Worm (Caenorhabditis elegans) whole organism, L4 larva: ENCODE results near the gene srh-138.
"Not testable (repeated sequence)": the region's sequence is repeated elsewhere in the genome, so short reads cannot be mapped to it uniquely, and the experiment has no call there.

Experiments
- F44E2.7 ChIP-seq: fragments of 200-800 bp; sonication (Bioruptor generic); IDR thresholded peaks from 2 replicates; pipeline ENCODE4 v2.1.2; 2022; ENCODE audit warnings: missing genetic modification characterization, missing compliant biosample characterization
- Y5F2A.4 ChIP-seq: fragments of 200-800 bp; sonication (Bioruptor generic); optimal IDR thresholded peaks from 2 replicates; lab custom pipeline; 2018; ENCODE audit warnings: mild to moderate bottlenecking, missing genetic modification characterization, missing compliant biosample characterization
- arid-1 ChIP-seq: fragments of 200-800 bp; sonication (Bioruptor generic); conservative IDR thresholded peaks from 2 replicates; pipeline ENCODE4 v1.3.6; 2022; ENCODE audit warnings: missing genetic modification reagents, missing genetic modification characterization, missing compliant biosample characterization
- attf-4 ChIP-seq: sonication (generic microtip); optimal IDR thresholded peaks from 3 replicates; lab custom pipeline; 2017; ENCODE audit warnings: missing biosample characterization, missing genetic modification characterization
- ceh-44 ChIP-seq: fragments of 200-800 bp; sonication (Bioruptor generic); IDR thresholded peaks from 2 replicates; pipeline ENCODE4 v1.3.6; 2022; ENCODE audit warnings: missing genetic modification reagents, missing genetic modification characterization, missing compliant biosample characterization
- ceh-82 ChIP-seq: sonication (generic microtip); optimal IDR thresholded peaks from 2 replicates; lab custom pipeline; 2017; ENCODE audit warnings: missing biosample characterization, missing genetic modification characterization
- ces-1 ChIP-seq: fragments of 150-350 bp; sonication (generic microtip); optimal IDR thresholded peaks from 4 replicates; lab custom pipeline; 2014; ENCODE audit warnings: missing biosample characterization, missing genetic modification reagents, missing genetic modification characterization
- daf-19 ChIP-seq: fragments of 200-800 bp; sonication (Bioruptor generic); conservative IDR thresholded peaks from 2 replicates; pipeline ENCODE4 v1.3.6; 2022; ENCODE audit warnings: missing genetic modification characterization, missing compliant biosample characterization
- dmd-6 ChIP-seq: fragments of 200-800 bp; sonication (Bioruptor generic); IDR thresholded peaks from 2 replicates; pipeline ENCODE4 v1.3.6; 2022; ENCODE audit warnings: missing genetic modification reagents, missing genetic modification characterization, missing compliant biosample characterization
- dpl-1 ChIP-seq: fragments of 150-350 bp; optimal IDR thresholded peaks from 2 replicates; lab custom pipeline; 2014; ENCODE audit warnings: missing biosample characterization, missing genetic modification reagents, missing genetic modification characterization
- egl-27 ChIP-seq: sonication (generic microtip); optimal IDR thresholded peaks from 3 replicates; lab custom pipeline; 2017; ENCODE audit warnings: missing biosample characterization, missing genetic modification reagents, missing genetic modification characterization
- fkh-10 ChIP-seq: fragments of 150-350 bp; optimal IDR thresholded peaks from 2 replicates; lab custom pipeline; 2014; ENCODE audit warnings: missing biosample characterization, missing genetic modification reagents, missing genetic modification characterization
- fos-1 ChIP-seq: fragments of 150-350 bp; optimal IDR thresholded peaks from 2 replicates; lab custom pipeline; 2014; ENCODE audit warnings: missing biosample characterization, missing genetic modification characterization
- hlh-30 ChIP-seq: sonication (generic microtip); optimal IDR thresholded peaks from 2 replicates; lab custom pipeline; 2017; ENCODE audit warnings: antibody characterized with exemption, mild to moderate bottlenecking, missing genetic modification characterization, missing compliant biosample characterization; ENCODE audit not compliant: insufficient read depth
- hmg-1.1 ChIP-seq: fragments of 200-800 bp; sonication (Bioruptor generic); IDR thresholded peaks from 2 replicates; pipeline ENCODE4 v1.3.6; 2022; ENCODE audit warnings: missing genetic modification reagents, missing genetic modification characterization, missing compliant biosample characterization
- lin-38 ChIP-seq: fragments of 200-800 bp; sonication (Bioruptor generic); IDR thresholded peaks from 2 replicates; pipeline ENCODE4 v1.3.6; 2022; ENCODE audit warnings: missing genetic modification reagents, missing genetic modification characterization, missing compliant biosample characterization
- lsy-2 ChIP-seq, 2 experiments: fragments of 150-350 bp in 1 of 2; sonication (generic microtip) in 1 of 2; optimal IDR thresholded peaks; 2 replicates each; lab custom pipeline; 2014 to 2017; ENCODE audit warnings: missing biosample characterization in 2 of 2, missing genetic modification characterization in 2 of 2
- madf-9 ChIP-seq: fragments of 200-800 bp; sonication (Bioruptor generic); conservative IDR thresholded peaks from 2 replicates; pipeline ENCODE4 v1.3.6; 2022; ENCODE audit warnings: missing genetic modification reagents, missing genetic modification characterization, missing compliant biosample characterization
- mdt-29 ChIP-seq: fragments of 200-800 bp; sonication (Bioruptor generic); IDR thresholded peaks from 2 replicates; pipeline ENCODE4 v1.3.6; 2022; ENCODE audit warnings: missing genetic modification reagents, missing genetic modification characterization, missing compliant biosample characterization
- mep-1 ChIP-seq: fragments of 150-350 bp; sonication (generic microtip); optimal IDR thresholded peaks from 3 replicates; lab custom pipeline; 2014; ENCODE audit warnings: missing biosample characterization, missing genetic modification characterization
- mes-2 ChIP-seq: sonication (generic microtip); optimal IDR thresholded peaks from 2 replicates; lab custom pipeline; 2016; ENCODE audit warnings: missing genotype, mild to moderate bottlenecking, missing genetic modification characterization, missing compliant biosample characterization; ENCODE audit not compliant: poor library complexity, severe bottlenecking
- mxl-2 ChIP-seq: fragments of 200-800 bp; sonication (Bioruptor generic); conservative IDR thresholded peaks from 2 replicates; pipeline ENCODE4 v1.3.6; 2022; ENCODE audit warnings: missing genetic modification reagents, missing genetic modification characterization, missing compliant biosample characterization
- mxl-3 ChIP-seq: fragments of 200-800 bp; sonication (Bioruptor generic); optimal IDR thresholded peaks from 2 replicates; lab custom pipeline; 2018; ENCODE audit warnings: mild to moderate bottlenecking, missing genetic modification characterization, missing compliant biosample characterization
- nhr-10 ChIP-seq: fragments of 150-350 bp; optimal IDR thresholded peaks from 2 replicates; lab custom pipeline; 2014; ENCODE audit warnings: missing biosample characterization, missing genetic modification characterization
- nhr-237 ChIP-seq: sonication (generic microtip); optimal IDR thresholded peaks from 2 replicates; lab custom pipeline; 2017; ENCODE audit warnings: missing biosample characterization, missing genetic modification characterization
- nhr-28 ChIP-seq: fragments of 150-350 bp; optimal IDR thresholded peaks from 2 replicates; lab custom pipeline; 2014; ENCODE audit warnings: missing biosample characterization, missing genetic modification characterization
- nhr-76 ChIP-seq: fragments of 150-350 bp; optimal IDR thresholded peaks from 2 replicates; lab custom pipeline; 2014; ENCODE audit warnings: missing biosample characterization, missing genetic modification characterization
- nhr-77 ChIP-seq: fragments of 150-350 bp; optimal IDR thresholded peaks from 2 replicates; lab custom pipeline; 2014; ENCODE audit warnings: missing biosample characterization, missing genetic modification characterization
- pha-4 ChIP-seq, 2 experiments: fragments of 150-350 bp in 1 of 2; fragments of 200-800 bp in 1 of 2; sonication (Bioruptor generic) in 1 of 2; IDR thresholded peaks in 1 of 2; optimal IDR thresholded peaks in 1 of 2; 2 replicates each; pipeline versions ENCODE4 v1.3.6 to Lab custom; 2014 to 2022; ENCODE audit warnings: missing genetic modification characterization in 2 of 2, missing genetic modification reagents in 2 of 2, missing biosample characterization in 1 of 2, missing compliant biosample characterization in 1 of 2
- pqm-1 ChIP-seq: sonication (generic microtip); optimal IDR thresholded peaks from 2 replicates; lab custom pipeline; 2017; ENCODE audit warnings: missing biosample characterization, missing genetic modification characterization
- rbr-2 ChIP-seq: sonication (generic microtip); optimal IDR thresholded peaks from 2 replicates; lab custom pipeline; 2016; ENCODE audit warnings: missing genotype, missing genetic modification characterization, missing compliant biosample characterization
- sdz-12 ChIP-seq: fragments of 200-800 bp; sonication (Bioruptor generic); optimal IDR thresholded peaks from 2 replicates; lab custom pipeline; 2018; ENCODE audit warnings: mild to moderate bottlenecking, missing genetic modification characterization, missing compliant biosample characterization
- spr-3 ChIP-seq: fragments of 200-800 bp; sonication (Bioruptor generic); optimal IDR thresholded peaks from 2 replicates; lab custom pipeline; 2018; ENCODE audit warnings: mild to moderate bottlenecking, missing genetic modification characterization, missing compliant biosample characterization
- unc-62 ChIP-seq, 3 experiments: fragments of 150-350 bp in 1 of 3; sonication (generic microtip); optimal IDR thresholded peaks in 2 of 3; peaks in 1 of 3; 1 replicate in 1 of 3; 2 replicates in 2 of 3; lab custom pipeline; 2014 to 2017; ENCODE audit warnings: missing biosample characterization in 3 of 3, missing genetic modification characterization in 3 of 3, missing genetic modification reagents in 3 of 3, missing genotype in 1 of 3
- zag-1 ChIP-seq: fragments of 150-350 bp; optimal IDR thresholded peaks from 2 replicates; lab custom pipeline; 2014; ENCODE audit warnings: missing biosample characterization, missing genetic modification characterization

Gene srh-138

DNA sequence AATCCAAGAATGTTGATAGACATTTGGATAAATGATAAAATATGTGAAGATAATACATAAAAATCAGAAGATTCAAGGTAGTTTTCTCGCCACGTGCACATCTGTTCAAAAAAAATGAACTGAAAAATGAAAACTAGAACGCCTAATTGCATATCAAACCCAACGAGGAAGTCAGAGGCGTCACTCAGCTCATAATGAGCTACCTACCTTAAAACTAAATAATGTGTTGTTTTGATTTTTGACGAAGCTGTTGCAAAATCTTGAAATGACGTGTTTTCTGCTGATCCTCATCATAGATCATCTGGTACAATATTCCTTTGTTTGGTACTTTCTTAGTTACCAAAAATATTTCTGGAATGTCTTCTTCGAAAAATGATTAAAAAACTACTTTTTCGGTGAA is at the start of gene srh-138:
Gene srh-138, minus strand, starts transcription at position 101 of the 400 bp plus-strand sequence.
- TF ChIP-seq mdt-29 (GFP tag; lab: Robert Waterston, UW) (no peak), hmg-1.1 (no peak), fkh-10 (GFP tag; lab: Kevin White, UChicago) (no peak), ceh-44 (GFP tag; lab: Robert Waterston, UW) (no peak), mxl-3 (GFP tag; lab: Kevin White, UChicago) (no peak), arid-1 (GFP tag; lab: Robert Waterston, UW) (no peak), attf-4 (tag; lab: Kevin White, UChicago) (no peak), lin-38 (no peak), spr-3 (GFP tag; lab: Kevin White, UChicago) (no peak)

DNA sequence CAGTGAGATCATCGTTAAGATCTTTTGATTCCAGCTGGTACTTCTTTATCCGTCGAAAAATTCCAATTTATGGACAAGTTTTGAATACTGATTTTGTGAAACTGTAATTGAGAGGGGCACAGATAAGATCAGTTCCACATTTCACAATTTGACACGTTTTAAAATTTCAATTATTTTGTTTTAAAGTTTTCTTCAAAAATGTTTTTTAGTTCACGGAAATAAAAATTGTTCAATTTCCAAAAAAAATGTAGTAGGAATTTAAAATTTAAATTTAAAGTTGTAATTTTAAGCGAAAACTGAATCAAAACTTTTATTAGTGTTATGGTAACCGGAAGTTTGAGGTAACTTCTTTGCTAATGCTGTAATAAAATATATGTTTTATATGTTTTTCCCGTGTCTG is 46.8 kb upstream of the srh-138 start, which contains the start of gene F36D3.4:
Gene F36D3.4, minus strand, starts transcription at position 101 of the 400 bp plus-strand sequence.
- no peak for TF ChIP-seq F44E2.7 (GFP tag; lab: Robert Waterston, UW)
- no peak for TF ChIP-seq unc-62 (GFP tag; optimal IDR thresholded peaks at IDR 0.05 in 1 of 2; lab: Kevin White, UChicago)
- TF ChIP-seq unc-62 (tag; optimal IDR thresholded peaks at IDR 0.05; lab: Kevin White, UChicago) = no peak
- no peak for TF ChIP-seq pha-4 (GFP tag; IDR thresholded peaks at IDR 0.05; lab: Robert Waterston, UW)
- no peak for TF ChIP-seq pha-4 (tag; optimal IDR thresholded peaks at IDR 0.05; lab: Kevin White, UChicago)
- TF ChIP-seq mxl-3 (GFP tag; lab: Kevin White, UChicago) = no peak
- no peak for TF ChIP-seq dmd-6
- TF ChIP-seq nhr-76 (tag; lab: Kevin White, UChicago) = no peak

ce11 chrV:16515140-16515539 is 44.3 kb upstream of the srh-138 start, which contains the start of gene F36D3.5:
Gene F36D3.5, minus strand, starts transcription at chrV:16515240.
- not testable (repeated sequence) for TF ChIP-seq nhr-10; daf-19 (GFP tag; lab: Robert Waterston, UW); nhr-77 (tag; lab: Kevin White, UChicago)
- TF ChIP-seq, all 104 proteins: peak for 0; not testable (repeated sequence) for 104

- TF ChIP-seq lsy-2 (tag; optimal IDR thresholded peaks at IDR 0.05; lab: Kevin White, UChicago) = no peak
- TF ChIP-seq egl-27 (tag; lab: Kevin White, UChicago) = no peak
These were observed 37.9 kb upstream of the srh-138 start, which contains the start of gene srr-3 for ce11 chrV:16508667-16509066. Gene srr-3, minus strand, starts transcription at chrV:16508767.

DNA sequence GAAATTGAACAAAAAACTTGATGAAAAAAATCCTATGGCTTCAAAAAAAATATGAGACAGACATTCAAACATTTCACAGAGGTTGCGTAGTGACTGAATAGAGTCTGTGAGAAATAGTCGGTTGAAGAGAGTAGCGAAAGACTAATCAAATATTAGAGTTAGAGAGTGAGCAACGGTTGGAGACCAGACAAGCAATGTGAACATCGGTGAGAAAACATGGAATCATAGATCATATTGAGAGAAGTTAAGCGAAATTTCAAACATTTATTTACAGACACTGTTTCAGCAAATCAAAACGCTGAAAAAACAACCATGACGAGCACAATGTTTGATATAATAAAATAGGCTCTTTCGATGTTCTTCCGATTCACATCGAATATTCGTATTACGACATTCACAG is 35.8 kb upstream of the srh-138 start:
- no peak for TF ChIP-seq mxl-2 (GFP tag; lab: Robert Waterston, UW)
- TF ChIP-seq arid-1 (GFP tag; lab: Robert Waterston, UW) = no peak
- peak in 1 of 2 experiments; percentile 94 for TF ChIP-seq unc-62 (GFP tag; optimal IDR thresholded peaks at IDR 0.05 in 1 of 2; lab: Kevin White, UChicago)
- TF ChIP-seq unc-62 (tag; optimal IDR thresholded peaks at IDR 0.05; lab: Kevin White, UChicago) = no peak

DNA sequence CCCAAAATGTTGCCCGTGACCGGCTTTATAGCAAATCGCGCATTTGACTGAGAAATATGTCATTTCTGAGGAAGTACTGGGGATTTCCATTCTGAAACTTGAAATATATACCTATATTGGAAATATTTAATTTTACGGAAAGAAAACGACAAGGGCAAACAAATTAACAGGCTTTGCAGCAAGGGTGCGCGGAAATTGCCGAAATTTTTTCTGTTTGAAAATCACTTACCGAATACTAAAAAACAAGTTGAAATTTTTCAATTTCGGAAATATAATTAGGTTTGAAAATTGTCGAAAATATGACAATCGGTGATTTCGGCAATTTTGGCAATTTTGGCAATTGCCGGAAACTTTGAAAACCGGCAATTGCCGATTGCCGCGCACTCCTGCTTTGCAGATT is 35.0 kb upstream of the srh-138 start, which contains the start of gene nhr-54:
Gene nhr-54, minus strand, starts transcription at position 101 of the 400 bp plus-strand sequence.
- TF ChIP-seq ces-1 = no peak

DNA sequence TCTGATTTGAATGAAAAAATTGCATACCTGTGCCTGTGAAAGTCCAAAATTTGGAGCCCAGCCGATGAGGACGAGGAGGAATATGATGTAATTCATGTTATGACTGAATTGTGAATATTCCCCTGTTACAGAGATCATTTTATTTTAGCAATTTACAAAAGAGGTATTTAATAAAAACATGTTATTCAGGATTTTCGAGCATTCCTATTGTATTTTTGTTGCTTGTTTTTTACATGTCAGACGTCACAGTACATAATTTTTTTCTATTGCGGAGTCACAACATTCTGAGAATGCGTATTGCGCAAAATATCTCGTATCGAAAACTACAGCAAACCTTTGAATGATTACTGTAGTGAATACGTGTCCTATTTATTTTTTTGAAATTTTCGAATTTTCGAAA is 32.3 kb upstream of the srh-138 start, which contains the start of gene F36D3.14:
Gene F36D3.14, minus strand, starts transcription at position 101 of the 400 bp plus-strand sequence.
- TF ChIP-seq fos-1 (tag; lab: Kevin White, UChicago) (no peak), unc-62 (GFP tag; optimal IDR thresholded peaks at IDR 0.05 in 1 of 2; lab: Kevin White, UChicago) (peak in 1 of 2 experiments; percentile 29), unc-62 (tag; optimal IDR thresholded peaks at IDR 0.05; lab: Kevin White, UChicago) (no peak)
- TF ChIP-seq, all 104 proteins: peak for 1

- TF ChIP-seq hmg-1.1 = no peak
- TF ChIP-seq sdz-12 (GFP tag; lab: Kevin White, UChicago) = no peak
- TF ChIP-seq zag-1 (tag; lab: Kevin White, UChicago) = no peak
- peak; percentile 16 for TF ChIP-seq hlh-30 (tag; lab: Kevin White, UChicago)
- TF ChIP-seq lin-38 = no peak
- TF ChIP-seq Y5F2A.4 (GFP tag; lab: Kevin White, UChicago) = no peak
- TF ChIP-seq mes-2 = peak; percentile 67
- peak; percentile 87 for TF ChIP-seq dpl-1 (GFP tag; lab: Kevin White, UChicago)
- peak; percentile 25 for TF ChIP-seq nhr-28 (tag; lab: Kevin White, UChicago)
- no peak for TF ChIP-seq nhr-237 (tag; lab: Kevin White, UChicago)
- peak; percentile 12 for TF ChIP-seq rbr-2 (tag; lab: Kevin White, UChicago)
- no peak for TF ChIP-seq nhr-10
- TF ChIP-seq madf-9 (GFP tag; lab: Robert Waterston, UW) = no peak
- TF ChIP-seq pqm-1 (tag; lab: Kevin White, UChicago) = no peak
- TF ChIP-seq mep-1 (tag; lab: Kevin White, UChicago) = no peak
- TF ChIP-seq ceh-82 (tag; lab: Kevin White, UChicago) = no peak
These were observed 28.2 kb upstream of the srh-138 start, which contains the start of gene F36D3.1 for ce11 chrV:16499006-16499405. Gene F36D3.1, plus strand, starts transcription at chrV:16499352.
